Fruit fly (Drosophila melanogaster) whole organism, embryonic: ENCODE measurements around the gene CG32299.

Experiments
- Asciz ChIP-seq: fragments of 200-800 bp; sonication (Bioruptor generic); optimal IDR thresholded peaks from 2 replicates; lab custom pipeline; 2017; ENCODE audit warnings: missing biosample characterization, mild to moderate bottlenecking, missing genetic modification characterization, missing genetic modification reagents
- Atf-2 ChIP-seq: fragments of 200-800 bp; sonication (Bioruptor generic); optimal IDR thresholded peaks from 2 replicates; lab custom pipeline; 2016; ENCODE audit warnings: missing biosample characterization, missing genetic modification characterization
- Blimp-1 ChIP-seq: fragments of 200-800 bp; sonication (Bioruptor generic); optimal IDR thresholded peaks from 3 replicates; lab custom pipeline; 2018; ENCODE audit warnings: missing biosample characterization, missing genetic modification characterization, mild to moderate bottlenecking, moderate library complexity, missing genetic modification reagents
- CG10267 ChIP-seq: fragments of 200-800 bp; sonication (Bioruptor generic); optimal IDR thresholded peaks from 2 replicates; lab custom pipeline; 2018; ENCODE audit warnings: missing biosample characterization, mild to moderate bottlenecking, missing genetic modification characterization, moderate library complexity
- CG10274 ChIP-seq: fragments of 200-800 bp; sonication (Bioruptor generic); optimal IDR thresholded peaks from 3 replicates; lab custom pipeline; 2017; ENCODE audit warnings: missing biosample characterization, mild to moderate bottlenecking, missing genetic modification characterization
- CG10366 ChIP-seq: fragments of 200-800 bp; sonication (Bioruptor generic); IDR thresholded peaks from 2 replicates; pipeline ENCODE4 v1.3.6; 2022; ENCODE audit warnings: missing biosample characterization, missing genetic modification characterization
- CG11398 ChIP-seq: fragments of 200-800 bp; sonication (Bioruptor generic); optimal IDR thresholded peaks from 2 replicates; lab custom pipeline; 2016; ENCODE audit warnings: missing biosample characterization, missing genetic modification characterization
- CG12391 ChIP-seq: fragments of 200-800 bp; sonication (Bioruptor generic); optimal IDR thresholded peaks from 3 replicates; lab custom pipeline; 2018; ENCODE audit warnings: missing biosample characterization, mild to moderate bottlenecking, missing genetic modification characterization, moderate library complexity
- CG13624 ChIP-seq: fragments of 200-800 bp; sonication (Bioruptor generic); optimal IDR thresholded peaks from 2 replicates; lab custom pipeline; 2016; ENCODE audit warnings: missing biosample characterization, missing genetic modification characterization
- CG13775 ChIP-seq: fragments of 200-800 bp; sonication (Bioruptor generic); optimal IDR thresholded peaks from 3 replicates; lab custom pipeline; 2017; ENCODE audit warnings: missing biosample characterization, mild to moderate bottlenecking, missing genetic modification characterization
- CG14441 ChIP-seq: fragments of 200-800 bp; sonication (Bioruptor generic); IDR thresholded peaks from 2 replicates; pipeline ENCODE4 v1.3.6; 2022; ENCODE audit warnings: missing biosample characterization, missing genetic modification characterization
- CG1792 ChIP-seq: fragments of 200-800 bp; sonication (Bioruptor generic); optimal IDR thresholded peaks from 2 replicates; lab custom pipeline; 2016; ENCODE audit warnings: missing biosample characterization, missing genetic modification characterization
- CG18011 ChIP-seq: fragments of 200-800 bp; sonication (Bioruptor generic); optimal IDR thresholded peaks from 2 replicates; lab custom pipeline; 2017; ENCODE audit warnings: missing biosample characterization, missing genetic modification characterization, mild to moderate bottlenecking, moderate library complexity, missing genotype
- CG2116 ChIP-seq: fragments of 200-800 bp; sonication (Bioruptor generic); optimal IDR thresholded peaks from 3 replicates; lab custom pipeline; 2018; ENCODE audit warnings: missing biosample characterization, mild to moderate bottlenecking, missing genetic modification characterization
- CG2202 ChIP-seq: fragments of 200-800 bp; sonication (Bioruptor generic); optimal IDR thresholded peaks from 2 replicates; lab custom pipeline; 2018; ENCODE audit warnings: missing biosample characterization, mild to moderate bottlenecking, missing genetic modification characterization
- CG31441 ChIP-seq: fragments of 200-800 bp; sonication (Bioruptor generic); IDR thresholded peaks from 2 replicates; pipeline ENCODE4 v1.3.6; 2022; ENCODE audit warnings: missing biosample characterization, missing genetic modification characterization
- CG3995 ChIP-seq: fragments of 200-800 bp; sonication (Bioruptor generic); optimal IDR thresholded peaks from 3 replicates; lab custom pipeline; 2016; ENCODE audit warnings: missing biosample characterization, missing genetic modification characterization
- CG42726 ChIP-seq: fragments of 200-800 bp; sonication (Bioruptor generic); IDR thresholded peaks from 2 replicates; pipeline ENCODE4 v1.3.6; 2022; ENCODE audit warnings: missing biosample characterization, missing genetic modification characterization; ENCODE audit not compliant: partially characterized antibody
- CG4328 ChIP-seq: fragments of 200-800 bp; sonication (Bioruptor generic); optimal IDR thresholded peaks from 3 replicates; lab custom pipeline; 2017; ENCODE audit warnings: missing biosample characterization, missing genetic modification reagents, missing genetic modification characterization
- CG5180 ChIP-seq: fragments of 200-800 bp; sonication (Bioruptor generic); optimal IDR thresholded peaks from 3 replicates; lab custom pipeline; 2017; ENCODE audit warnings: missing biosample characterization, missing genetic modification characterization, mild to moderate bottlenecking, moderate library complexity, missing genetic modification reagents
- CG5245 ChIP-seq: fragments of 200-800 bp; sonication (Bioruptor generic); optimal IDR thresholded peaks from 3 replicates; lab custom pipeline; 2016; ENCODE audit warnings: missing biosample characterization, missing genetic modification characterization
- CG6254 ChIP-seq: fragments of 200-800 bp; sonication (Bioruptor generic); optimal IDR thresholded peaks from 3 replicates; lab custom pipeline; 2017; ENCODE audit warnings: mild to moderate bottlenecking, missing biosample characterization, missing genetic modification reagents, missing genetic modification characterization
- CG6683 ChIP-seq: fragments of 200-800 bp; sonication (Bioruptor generic); optimal IDR thresholded peaks from 2 replicates; lab custom pipeline; 2017; ENCODE audit warnings: missing biosample characterization, mild to moderate bottlenecking, missing genetic modification characterization, missing genetic modification reagents
- CG7839 ChIP-seq: fragments of 200-800 bp; sonication (Bioruptor generic); optimal IDR thresholded peaks from 3 replicates; lab custom pipeline; 2018; ENCODE audit warnings: missing biosample characterization, mild to moderate bottlenecking, missing genetic modification characterization, moderate library complexity
- CG8089 ChIP-seq: fragments of 200-800 bp; sonication (Bioruptor generic); optimal IDR thresholded peaks from 3 replicates; lab custom pipeline; 2016; ENCODE audit warnings: missing biosample characterization, missing genetic modification characterization
- CG8478 ChIP-seq: fragments of >200 bp; optimal IDR thresholded peaks from 2 replicates; lab custom pipeline; 2018
- CG9797 ChIP-seq: fragments of 200-800 bp; sonication (Bioruptor generic); optimal IDR thresholded peaks from 3 replicates; lab custom pipeline; 2018; ENCODE audit warnings: missing biosample characterization, mild to moderate bottlenecking, missing genetic modification characterization
- Camta ChIP-seq: fragments of 200-800 bp; sonication (Bioruptor generic); optimal IDR thresholded peaks from 2 replicates; lab custom pipeline; 2016; ENCODE audit warnings: missing biosample characterization, missing genetic modification characterization
- D ChIP-seq, 2 experiments: fragments of 200-800 bp in 1 of 2; fragments of >200 bp in 1 of 2; sonication (Bioruptor generic) in 1 of 2; optimal IDR thresholded peaks; 2 replicates in 1 of 2; 3 replicates in 1 of 2; lab custom pipeline; 2017; ENCODE audit warnings: mild to moderate bottlenecking in 1 of 2, missing biosample characterization in 1 of 2, missing genetic modification characterization in 1 of 2, missing genetic modification reagents in 1 of 2
- Deaf1 ChIP-seq: fragments of 200-800 bp; optimal IDR thresholded peaks from 3 replicates; lab custom pipeline; 2019; ENCODE audit warnings: missing biosample characterization, mild to moderate bottlenecking, missing genetic modification characterization, moderate library complexity
- Drgx ChIP-seq: fragments of 200-800 bp; sonication (Bioruptor generic); IDR thresholded peaks from 2 replicates; pipeline ENCODE4 v1.3.6; 2022; ENCODE audit warnings: missing biosample characterization, missing genetic modification characterization
- Ets97D ChIP-seq: fragments of 200-800 bp; sonication (Bioruptor generic); optimal IDR thresholded peaks from 3 replicates; lab custom pipeline; 2016; ENCODE audit warnings: missing biosample characterization, missing genetic modification characterization
- Gsc ChIP-seq: fragments of 200-800 bp; sonication (Bioruptor generic); IDR thresholded peaks from 2 replicates; pipeline ENCODE4 v1.3.6; 2022; ENCODE audit warnings: missing biosample characterization, missing genetic modification characterization
- HmgZ ChIP-seq: fragments of 200-800 bp; sonication (Bioruptor generic); optimal IDR thresholded peaks from 2 replicates; lab custom pipeline; 2018; ENCODE audit warnings: missing biosample characterization, mild to moderate bottlenecking, missing genetic modification characterization
- NFAT ChIP-seq: fragments of 200-800 bp; sonication (Bioruptor generic); IDR thresholded peaks from 2 replicates; pipeline ENCODE4 v1.3.6; 2022; ENCODE audit warnings: missing biosample characterization, missing genetic modification characterization
- Rfx ChIP-seq: fragments of 200-800 bp; sonication (Bioruptor generic); IDR thresholded peaks from 2 replicates; pipeline ENCODE4 v1.3.6; 2022; ENCODE audit warnings: missing biosample characterization, missing genetic modification characterization
- chm ChIP-seq: fragments of 200-800 bp; sonication (Bioruptor generic); IDR thresholded peaks from 2 replicates; pipeline ENCODE4 v1.3.6; 2022; ENCODE audit warnings: missing biosample characterization, missing genetic modification characterization
- crol ChIP-seq: fragments of 200-800 bp; sonication (Bioruptor generic); IDR thresholded peaks from 2 replicates; pipeline ENCODE4 v1.3.6; 2022; ENCODE audit warnings: missing biosample characterization, missing genetic modification characterization
- dm ChIP-seq: fragments of 200-800 bp; sonication (Bioruptor generic); optimal IDR thresholded peaks from 3 replicates; lab custom pipeline; 2016; ENCODE audit warnings: missing biosample characterization, missing genetic modification characterization
- fd3F ChIP-seq: fragments of 200-800 bp; sonication (Bioruptor generic); optimal IDR thresholded peaks from 2 replicates; lab custom pipeline; 2018; ENCODE audit warnings: missing biosample characterization, mild to moderate bottlenecking, missing genetic modification characterization, moderate library complexity
- grn ChIP-seq: fragments of 200-800 bp; sonication (Bioruptor generic); optimal IDR thresholded peaks from 3 replicates; lab custom pipeline; 2017; ENCODE audit warnings: missing biosample characterization, missing genetic modification characterization
- inv ChIP-seq: fragments of 200-800 bp; sonication (Bioruptor generic); IDR thresholded peaks from 2 replicates; pipeline ENCODE4 v1.3.6; 2022; ENCODE audit warnings: missing biosample characterization, missing genetic modification characterization; ENCODE audit not compliant: partially characterized antibody
- ken ChIP-seq: fragments of 200-800 bp; sonication (Bioruptor generic); IDR thresholded peaks from 3 replicates; pipeline ENCODE4 v1.3.6; 2022; ENCODE audit warnings: missing biosample characterization, missing genetic modification characterization
- lilli ChIP-seq: fragments of 200-800 bp; sonication (Bioruptor generic); optimal IDR thresholded peaks from 3 replicates; lab custom pipeline; 2016; ENCODE audit warnings: missing biosample characterization, missing genetic modification characterization
- lmd ChIP-seq: fragments of 200-800 bp; sonication (Bioruptor generic); IDR thresholded peaks from 2 replicates; pipeline ENCODE4 v1.3.6; 2022; ENCODE audit warnings: missing biosample characterization, missing genetic modification characterization
- onecut ChIP-seq: fragments of 200-800 bp; sonication (Bioruptor generic); IDR thresholded peaks from 2 replicates; pipeline ENCODE4 v1.3.6; 2022; ENCODE audit warnings: missing biosample characterization, missing genetic modification characterization
- pfk ChIP-seq: fragments of 200-800 bp; sonication (Bioruptor generic); optimal IDR thresholded peaks from 2 replicates; lab custom pipeline; 2018; ENCODE audit warnings: missing biosample characterization, mild to moderate bottlenecking, missing genetic modification characterization, moderate library complexity
- schlank ChIP-seq: fragments of 200-800 bp; sonication (Bioruptor generic); optimal IDR thresholded peaks from 2 replicates; lab custom pipeline; 2018; ENCODE audit warnings: missing biosample characterization, mild to moderate bottlenecking, missing genetic modification characterization
- tll ChIP-seq, 2 experiments: fragments of 200-800 bp in 1 of 2; fragments of >200 bp in 1 of 2; sonication (Bioruptor generic) in 1 of 2; optimal IDR thresholded peaks; 2 replicates each; lab custom pipeline; 2017 to 2019; ENCODE audit warnings: missing biosample characterization in 2 of 2, missing genetic modification characterization in 2 of 2, mild to moderate bottlenecking in 1 of 2, moderate library complexity in 1 of 2
- z ChIP-seq: fragments of 200-800 bp; sonication (Bioruptor generic); IDR thresholded peaks from 3 replicates; pipeline ENCODE4 v1.3.6; 2022; ENCODE audit warnings: missing biosample characterization, missing genetic modification characterization
- zfh1 ChIP-seq: fragments of 200-800 bp; sonication (Bioruptor generic); IDR thresholded peaks from 3 replicates; pipeline ENCODE4 v1.3.6; 2022; ENCODE audit warnings: missing biosample characterization, missing genetic modification characterization

Gene CG32299

DNA sequence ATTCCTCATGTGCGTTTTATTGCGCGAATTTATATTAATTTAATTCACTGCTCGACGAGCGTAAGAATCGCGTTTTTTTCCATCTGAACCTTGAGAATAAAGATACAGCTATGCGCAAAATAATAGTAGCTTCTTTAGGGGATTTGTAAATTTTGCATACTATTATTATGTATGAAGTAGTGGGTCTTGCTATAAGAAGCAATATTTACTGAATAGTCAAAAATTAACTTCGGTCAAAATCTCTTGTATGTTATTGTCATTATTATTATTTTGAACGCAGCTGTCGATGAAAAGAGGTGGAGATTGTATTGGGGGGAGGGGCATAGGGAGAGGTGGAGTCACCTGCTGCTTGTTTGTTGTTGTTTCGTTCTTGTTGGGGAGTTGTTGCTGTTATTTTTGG lies 28.0 kb upstream of the CG32299 start (continued):
- TF ChIP-seq CG13624 (peak; percentile 75), z (GFP tag; lab: Robert Waterston, UW) (no peak), CG8089 (GFP tag; lab: Kevin White, UChicago) (peak; percentile 25), inv (GFP tag; lab: Robert Waterston, UW) (no peak), CG10366 (peak; percentile 83), CG3995 (GFP tag; lab: Kevin White, UChicago) (no peak), CG13775 (GFP tag; lab: Kevin White, UChicago) (peak; percentile 60), Deaf1 (tag; lab: Kevin White, UChicago) (peak; percentile 73), Ets97D (peak; percentile 77), CG31441 (GFP tag; lab: Robert Waterston, UW) (peak; percentile 51), grn (GFP tag; lab: Kevin White, UChicago) (peak; percentile 4), CG2116 (peak; percentile 27), NFAT (GFP tag; lab: Robert Waterston, UW) (peak; percentile 74), tll (GFP tag; optimal IDR thresholded peaks at IDR 0.05; lab: Kevin White, UChicago) (no peak), CG6254 (peak; percentile 84), CG2202 (no peak), Asciz (peak; percentile 83), CG8478 (no peak), crol (peak; percentile 84), CG5180 (peak; percentile 61), zfh1 (GFP tag; lab: Robert Waterston, UW) (peak; percentile 84), Drgx (GFP tag; lab: Robert Waterston, UW) (peak; percentile 84), dm (GFP tag; lab: Kevin White, UChicago) (peak; percentile 25), D (optimal IDR thresholded peaks at IDR 0.05; lab: Kevin White, UChicago) (no peak), D (GFP tag; optimal IDR thresholded peaks at IDR 0.05; lab: Kevin White, UChicago) (peak; percentile 88), CG42726 (GFP tag; lab: Robert Waterston, UW) (no peak), Rfx (GFP tag; lab: Robert Waterston, UW) (peak; percentile 89), CG18011 (GFP tag; lab: Kevin White, UChicago) (peak; percentile 27), CG6683 (peak; percentile 42), lilli (peak; percentile 72), ken (peak; percentile 73; the same call in 2 of the 3 replicates), CG14441 (GFP tag; lab: Robert Waterston, UW) (peak; percentile 81), Atf-2 (no peak), chm (GFP tag; lab: Robert Waterston, UW) (peak; percentile 82), Gsc (GFP tag; lab: Robert Waterston, UW) (peak; percentile 52), Blimp-1 (GFP tag; lab: Kevin White, UChicago) (peak; percentile 93), CG9797 (no peak), lmd (peak; percentile 90), CG7839 (tag; lab: Kevin White, UChicago) (peak; percentile 93), CG4328 (GFP tag; lab: Kevin White, UChicago) (peak; percentile 24), schlank (tag; lab: Kevin White, UChicago) (no peak), onecut (peak; percentile 71), CG11398 (GFP tag; lab: Kevin White, UChicago) (no peak), CG5245 (peak; percentile 87), CG12391 (tag; lab: Kevin White, UChicago) (peak; percentile 69), CG1792 (GFP tag; lab: Kevin White, UChicago) (peak; percentile 82), CG10274 (GFP tag; lab: Kevin White, UChicago) (peak; percentile 77), Camta (peak; percentile 21), CG10267 (tag; lab: Kevin White, UChicago) (peak; percentile 86), fd3F (GFP tag; lab: Kevin White, UChicago) (peak; percentile 71), pfk (GFP tag; lab: Kevin White, UChicago) (no peak), HmgZ (tag; lab: Kevin White, UChicago) (peak; percentile 17)
